Fruit fly (Drosophila melanogaster) whole organism, embryonic: ENCODE results near the gene Tsp74F.
A peak's percentile ranks its signal among the peaks of the same experiment; 100 is the strongest.

ENCODE experiments used
- Asciz ChIP-seq: fragments of 200-800 bp; sonication (Bioruptor generic); optimal IDR thresholded peaks from 2 replicates; lab custom pipeline; 2017; ENCODE audit warnings: missing biosample characterization, mild to moderate bottlenecking, missing genetic modification characterization, missing genetic modification reagents
- Atf3 ChIP-seq: fragments of 200-800 bp; sonication (Bioruptor generic); optimal IDR thresholded peaks from 3 replicates; lab custom pipeline; 2016; ENCODE audit warnings: missing biosample characterization, missing genetic modification characterization
- Awh ChIP-seq: fragments of 200-800 bp; sonication (Bioruptor generic); IDR thresholded peaks from 2 replicates; pipeline ENCODE4, ENCODE4 v1.3.6; 2022; ENCODE audit warnings: missing biosample characterization, missing genetic modification characterization
- BtbVII ChIP-seq: fragments of 200-800 bp; sonication (Bioruptor generic); optimal IDR thresholded peaks from 3 replicates; lab custom pipeline; 2017; ENCODE audit warnings: missing biosample characterization, mild to moderate bottlenecking, missing genetic modification characterization
- CG10147 ChIP-seq: fragments of 200-800 bp; sonication (Bioruptor generic); optimal IDR thresholded peaks from 2 replicates; lab custom pipeline; 2019; ENCODE audit warnings: missing biosample characterization, mild to moderate bottlenecking, missing genetic modification characterization, moderate library complexity
- CG1024 ChIP-seq: fragments of 200-800 bp; sonication (Bioruptor generic); IDR thresholded peaks from 2 replicates; pipeline ENCODE4 v1.3.6; 2022; ENCODE audit warnings: missing biosample characterization, missing genetic modification characterization
- CG10366 ChIP-seq: fragments of 200-800 bp; sonication (Bioruptor generic); IDR thresholded peaks from 2 replicates; pipeline ENCODE4 v1.3.6; 2022; ENCODE audit warnings: missing biosample characterization, missing genetic modification characterization
- CG11504 ChIP-seq: fragments of 200-800 bp; sonication (Bioruptor generic); optimal IDR thresholded peaks from 3 replicates; lab custom pipeline; 2019; ENCODE audit warnings: missing biosample characterization, mild to moderate bottlenecking, missing genetic modification characterization, moderate library complexity
- CG11560 ChIP-seq: fragments of 200-800 bp; sonication (Bioruptor generic); IDR thresholded peaks from 3 replicates; pipeline ENCODE4 v1.3.6; 2022; ENCODE audit warnings: missing biosample characterization, missing genetic modification characterization
- CG1529 ChIP-seq: fragments of 200-800 bp; sonication (Bioruptor generic); optimal IDR thresholded peaks from 3 replicates; lab custom pipeline; 2018; ENCODE audit warnings: missing biosample characterization, missing genetic modification characterization
- CG15514 ChIP-seq: fragments of 200-800 bp; sonication (Bioruptor generic); optimal IDR thresholded peaks from 3 replicates; lab custom pipeline; 2017; ENCODE audit warnings: missing biosample characterization, missing genetic modification characterization, mild to moderate bottlenecking, moderate library complexity, missing genetic modification reagents
- CG15601 ChIP-seq: fragments of 200-800 bp; sonication (Bioruptor generic); optimal IDR thresholded peaks from 3 replicates; lab custom pipeline; 2019; ENCODE audit warnings: missing biosample characterization, mild to moderate bottlenecking, missing genetic modification characterization, moderate library complexity
- CG16815 ChIP-seq: fragments of 200-800 bp; sonication (Bioruptor generic); optimal IDR thresholded peaks from 3 replicates; lab custom pipeline; 2017; ENCODE audit warnings: missing biosample characterization, mild to moderate bottlenecking, missing genetic modification characterization
- CG18619 ChIP-seq: fragments of 200-800 bp; sonication (Bioruptor generic); optimal IDR thresholded peaks from 3 replicates; lab custom pipeline; 2017; ENCODE audit warnings: missing biosample characterization, mild to moderate bottlenecking, missing genetic modification characterization
- CG2116 ChIP-seq: fragments of 200-800 bp; sonication (Bioruptor generic); optimal IDR thresholded peaks from 3 replicates; lab custom pipeline; 2018; ENCODE audit warnings: missing biosample characterization, mild to moderate bottlenecking, missing genetic modification characterization
- CG2875 ChIP-seq: fragments of 200-800 bp; sonication (Bioruptor generic); optimal IDR thresholded peaks from 2 replicates; lab custom pipeline; 2017; ENCODE audit warnings: missing biosample characterization, mild to moderate bottlenecking, missing genetic modification characterization, missing genetic modification reagents
- CG34422 ChIP-seq: fragments of 200-800 bp; sonication (Bioruptor generic); IDR thresholded peaks from 3 replicates; pipeline ENCODE4 v1.3.6; 2022; ENCODE audit warnings: missing biosample characterization, missing genetic modification characterization
- CG4730 ChIP-seq: fragments of 200-800 bp; sonication (Bioruptor generic); IDR thresholded peaks from 2 replicates; pipeline ENCODE4 v1.3.6; 2022; ENCODE audit warnings: missing biosample characterization, missing genetic modification characterization
- CG7786 ChIP-seq: fragments of 200-800 bp; sonication (Bioruptor generic); optimal IDR thresholded peaks from 2 replicates; lab custom pipeline; 2016; ENCODE audit warnings: missing biosample characterization, missing genetic modification characterization
- CG8281 ChIP-seq: fragments of 200-800 bp; sonication (Bioruptor generic); optimal IDR thresholded peaks from 2 replicates; lab custom pipeline; 2018; ENCODE audit warnings: missing biosample characterization, mild to moderate bottlenecking, missing genetic modification characterization, moderate library complexity
- CG8359 ChIP-seq: fragments of 200-800 bp; sonication (Bioruptor generic); optimal IDR thresholded peaks from 2 replicates; lab custom pipeline; 2017; ENCODE audit warnings: missing biosample characterization, mild to moderate bottlenecking, missing genetic modification characterization, borderline replicate concordance
- CG8765 ChIP-seq: fragments of 200-800 bp; sonication (Bioruptor generic); IDR thresholded peaks from 2 replicates; pipeline ENCODE4 v1.3.6; 2022; ENCODE audit warnings: missing biosample characterization, missing genetic modification characterization
- CG9876 ChIP-seq: fragments of 200-800 bp; sonication (Bioruptor generic); optimal IDR thresholded peaks from 2 replicates; lab custom pipeline; 2016; ENCODE audit warnings: missing biosample characterization, missing genetic modification characterization
- Doc2 ChIP-seq: fragments of 200-800 bp; sonication (Bioruptor generic); IDR thresholded peaks from 2 replicates; pipeline ENCODE4 v1.3.6; 2022; ENCODE audit warnings: missing biosample characterization, missing genetic modification characterization
- HHEX ChIP-seq: fragments of 200-800 bp; sonication (Bioruptor generic); optimal IDR thresholded peaks from 3 replicates; lab custom pipeline; 2017; ENCODE audit warnings: missing biosample characterization, mild to moderate bottlenecking, missing genetic modification characterization, missing genetic modification reagents
- Lhr ChIP-seq: fragments of 200-800 bp; sonication (Bioruptor generic); optimal IDR thresholded peaks from 3 replicates; lab custom pipeline; 2017; ENCODE audit warnings: mild to moderate bottlenecking, missing biosample characterization, missing genetic modification reagents, missing genetic modification characterization
- Pdp1 ChIP-seq, 2 experiments: fragments of 200-800 bp; sonication (Bioruptor generic); optimal IDR thresholded peaks; 3 replicates each; lab custom pipeline; 2016; ENCODE audit warnings: missing biosample characterization in 2 of 2, missing genetic modification characterization in 2 of 2, mild to moderate bottlenecking in 1 of 2, moderate library complexity in 1 of 2
- Scr ChIP-seq: fragments of 200-800 bp; sonication (Bioruptor generic); IDR thresholded peaks from 2 replicates; pipeline ENCODE4 v1.3.6; 2022; ENCODE audit warnings: missing biosample characterization, missing genetic modification characterization; ENCODE audit not compliant: partially characterized antibody
- Sry-β ChIP-seq: fragments of 200-800 bp; sonication (Bioruptor generic); optimal IDR thresholded peaks from 2 replicates; lab custom pipeline; 2018; ENCODE audit warnings: missing biosample characterization, mild to moderate bottlenecking, missing genetic modification characterization, moderate library complexity
- Trl ChIP-seq, 3 experiments: fragments of >200 bp in 2 of 3; fragments of 200-800 bp in 1 of 3; sonication (Bioruptor generic) in 1 of 3; optimal IDR thresholded peaks; 2 replicates in 1 of 3; 3 replicates in 2 of 3; lab custom pipeline; 2016 to 2017; ENCODE audit warnings: missing biosample characterization in 1 of 3, missing genetic modification characterization in 1 of 3
- Xbp1 ChIP-seq: fragments of 200-800 bp; sonication (Bioruptor generic); optimal IDR thresholded peaks from 3 replicates; lab custom pipeline; 2016; ENCODE audit warnings: missing biosample characterization, mild to moderate bottlenecking, missing genetic modification characterization
- ab ChIP-seq: fragments of 200-800 bp; sonication (Bioruptor generic); optimal IDR thresholded peaks from 2 replicates; lab custom pipeline; 2016; ENCODE audit warnings: missing biosample characterization, missing genetic modification characterization
- ac ChIP-seq: fragments of 200-800 bp; sonication (Bioruptor generic); optimal IDR thresholded peaks from 3 replicates; lab custom pipeline; 2017; ENCODE audit warnings: missing biosample characterization, mild to moderate bottlenecking, missing genetic modification characterization
- ase ChIP-seq: fragments of 200-800 bp; sonication (Bioruptor generic); IDR thresholded peaks from 3 replicates; pipeline ENCODE4 v1.3.6; 2022; ENCODE audit warnings: missing biosample characterization, missing genetic modification characterization
- chinmo ChIP-seq: fragments of 200-800 bp; sonication (Bioruptor generic); IDR thresholded peaks from 4 replicates; pipeline ENCODE4 v1.3.6; 2022; ENCODE audit warnings: missing biosample characterization, missing genetic modification characterization; ENCODE audit not compliant: partially characterized antibody
- ci ChIP-seq: fragments of 200-800 bp; sonication (Bioruptor generic); IDR thresholded peaks from 3 replicates; pipeline ENCODE4 v1.3.6; 2022; ENCODE audit warnings: missing biosample characterization, missing genetic modification characterization
- croc ChIP-seq: fragments of 200-800 bp; sonication (Bioruptor generic); conservative IDR thresholded peaks from 3 replicates; pipeline ENCODE4 v1.3.6; 2022; ENCODE audit warnings: missing biosample characterization, missing genetic modification characterization
- dati ChIP-seq: fragments of 200-800 bp; sonication (Bioruptor generic); IDR thresholded peaks from 2 replicates; pipeline ENCODE4 v1.3.6; 2022; ENCODE audit warnings: missing biosample characterization, missing genetic modification characterization
- disco-r ChIP-seq: fragments of 200-800 bp; sonication (Bioruptor generic); optimal IDR thresholded peaks from 2 replicates; lab custom pipeline; 2016; ENCODE audit warnings: missing biosample characterization, missing genetic modification characterization
- dmrt99B ChIP-seq: fragments of 200-800 bp; sonication (Bioruptor generic); optimal IDR thresholded peaks from 2 replicates; lab custom pipeline; 2018; ENCODE audit warnings: missing biosample characterization, mild to moderate bottlenecking, missing genetic modification characterization, moderate library complexity
- esg ChIP-seq: fragments of 200-800 bp; sonication (Bioruptor generic); conservative IDR thresholded peaks from 2 replicates; pipeline ENCODE4 v1.3.6; 2022; ENCODE audit warnings: missing biosample characterization, missing genetic modification characterization
- gce ChIP-seq: fragments of 200-800 bp; sonication (Bioruptor generic); IDR thresholded peaks from 3 replicates; pipeline ENCODE4 v1.3.6; 2022; ENCODE audit warnings: missing biosample characterization, missing genetic modification characterization
- insv ChIP-seq, 2 experiments: fragments of 200-800 bp; sonication (Bioruptor generic); optimal IDR thresholded peaks; 3 replicates each; lab custom pipeline; 2016 to 2018; ENCODE audit warnings: missing biosample characterization in 2 of 2, missing genetic modification characterization in 2 of 2
- ken ChIP-seq: fragments of 200-800 bp; sonication (Bioruptor generic); IDR thresholded peaks from 3 replicates; pipeline ENCODE4 v1.3.6; 2022; ENCODE audit warnings: missing biosample characterization, missing genetic modification characterization
- lab ChIP-seq: fragments of 200-800 bp; sonication (Bioruptor generic); optimal IDR thresholded peaks from 3 replicates; lab custom pipeline; 2017; ENCODE audit warnings: missing biosample characterization, missing genetic modification characterization, mild to moderate bottlenecking, moderate library complexity, missing genetic modification reagents
- mld ChIP-seq: fragments of 200-800 bp; sonication (Bioruptor generic); IDR thresholded peaks from 3 replicates; pipeline ENCODE4 v1.3.6; 2022; ENCODE audit warnings: missing biosample characterization, missing genetic modification characterization; ENCODE audit not compliant: partially characterized antibody
- pnt ChIP-seq: fragments of 200-800 bp; sonication (Bioruptor generic); optimal IDR thresholded peaks from 3 replicates; lab custom pipeline; 2016; ENCODE audit warnings: missing biosample characterization, missing genetic modification characterization
- sob ChIP-seq: fragments of 200-800 bp; sonication (Bioruptor generic); IDR thresholded peaks from 2 replicates; pipeline ENCODE4 v1.3.6; 2022; ENCODE audit warnings: missing biosample characterization, missing genetic modification characterization
- tna ChIP-seq: fragments of 200-800 bp; sonication (Bioruptor generic); IDR thresholded peaks from 2 replicates; pipeline ENCODE4 v1.3.6; 2022; ENCODE audit warnings: missing biosample characterization, missing genetic modification characterization; ENCODE audit not compliant: partially characterized antibody
- twi ChIP-seq: fragments of 200-800 bp; optimal IDR thresholded peaks from 2 replicates; lab custom pipeline; 2019; ENCODE audit warnings: missing biosample characterization, mild to moderate bottlenecking, missing genetic modification characterization, moderate library complexity
- zfh1 ChIP-seq: fragments of 200-800 bp; sonication (Bioruptor generic); IDR thresholded peaks from 3 replicates; pipeline ENCODE4 v1.3.6; 2022; ENCODE audit warnings: missing biosample characterization, missing genetic modification characterization

Tsp74F gene

dm6 chr3L:17904593-17904992, 8.9 kb upstream of the Tsp74F start (continued):
- TF ChIP-seq ab (GFP tag; lab: Kevin White, UChicago) (no peak), Sry-β (GFP tag; lab: Kevin White, UChicago) (no peak), Scr (GFP tag; lab: Robert Waterston, UW) (no peak), BtbVII (GFP tag; lab: Kevin White, UChicago) (no peak), CG8765 (GFP tag; lab: Robert Waterston, UW) (no peak), CG18619 (GFP tag; lab: Kevin White, UChicago) (no peak), CG1024 (no peak), Xbp1 (no peak), Trl (optimal IDR thresholded peaks at IDR 0.05; lab: Kevin White, UChicago) (no peak), Trl (GFP tag; optimal IDR thresholded peaks at IDR 0.05; lab: Kevin White, UChicago) (no peak), HHEX (no peak), ken (GFP tag; lab: Robert Waterston, UW) (no peak), CG15514 (GFP tag; lab: Kevin White, UChicago) (no peak), CG11504 (tag; lab: Kevin White, UChicago) (no peak), ci (no peak), CG8359 (no peak), CG9876 (GFP tag; lab: Kevin White, UChicago) (no peak), CG34422 (GFP tag; lab: Robert Waterston, UW) (no peak), insv (GFP tag; optimal IDR thresholded peaks at IDR 0.05; lab: Kevin White, UChicago) (no peak), mld (GFP tag; lab: Robert Waterston, UW) (no peak), Doc2 (no peak), Asciz (GFP tag; lab: Kevin White, UChicago) (no peak), CG10147 (GFP tag; lab: Kevin White, UChicago) (no peak), gce (no peak), dati (GFP tag; lab: Robert Waterston, UW) (no peak), zfh1 (GFP tag; lab: Robert Waterston, UW) (0 out of 3 replicates have a peak, but pooled peaks have one; percentile 8), esg (GFP tag; lab: Robert Waterston, UW) (no peak), lab (GFP tag; lab: Kevin White, UChicago) (peak; percentile 8), ase (GFP tag; lab: Robert Waterston, UW) (no peak), Awh (GFP tag; lab: Robert Waterston, UW) (no peak), CG4730 (GFP tag; lab: Robert Waterston, UW) (no peak), CG16815 (GFP tag; lab: Kevin White, UChicago) (no peak), CG2116 (GFP tag; lab: Kevin White, UChicago) (no peak), Lhr (GFP tag; lab: Kevin White, UChicago) (no peak), CG11560 (no peak), ac (GFP tag; lab: Kevin White, UChicago) (no peak), twi (tag; lab: Kevin White, UChicago) (no peak), Atf3 (GFP tag; lab: Kevin White, UChicago) (no peak), croc (GFP tag; lab: Robert Waterston, UW) (no peak), chinmo (GFP tag; lab: Robert Waterston, UW) (peak; percentile 73; the same call in 1 of the 4 replicates), CG10366 (GFP tag; lab: Robert Waterston, UW) (no peak), CG7786 (GFP tag; lab: Kevin White, UChicago) (no peak), CG15601 (tag; lab: Kevin White, UChicago) (no peak), CG1529 (no peak), dmrt99B (tag; lab: Kevin White, UChicago) (no peak), Pdp1 (GFP tag; optimal IDR thresholded peaks at IDR 0.05; lab: Kevin White, UChicago) (peak in 1 of 2 experiments; percentile 91), tna (GFP tag; lab: Robert Waterston, UW) (no peak), sob (GFP tag; lab: Robert Waterston, UW) (no peak), disco-r (no peak), CG8281 (no peak), pnt (GFP tag; lab: Kevin White, UChicago) (no peak), CG2875 (no peak)
